Worm (Caenorhabditis elegans): ENCODE results near the gene Y82E9BL.6.
"Not testable (repeated sequence)": the region's sequence is repeated elsewhere in the genome, so short reads cannot be mapped to it uniquely, and the experiment has no call there.

Gene Y82E9BL.6

DNA sequence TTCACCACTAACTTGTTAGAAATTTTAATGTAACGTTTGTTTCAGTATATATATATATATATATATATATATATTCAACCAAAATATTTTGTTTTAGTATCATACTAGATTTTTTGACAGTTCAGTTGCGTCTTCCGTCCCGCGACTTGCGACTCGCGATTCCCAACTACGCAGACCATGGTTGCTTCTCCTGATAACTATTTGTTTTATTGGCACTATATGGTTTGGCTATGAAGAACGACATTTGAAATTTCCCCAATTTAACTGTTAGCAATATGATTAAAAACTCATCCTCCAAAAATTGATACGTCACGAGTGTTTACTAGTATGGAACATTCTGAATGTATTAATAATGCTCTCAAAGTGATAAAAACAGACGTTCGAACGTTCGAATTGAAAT, 39.1 kb upstream of the Y82E9BL.6 start (continued):
- TF ChIP-seq ceh-28 (tag; optimal IDR thresholded peaks at IDR 0.05) (no peak), nhr-28 (tag; optimal IDR thresholded peaks at IDR 0.05) (peak; percentile 50), lsy-2 (tag; optimal IDR thresholded peaks at IDR 0.05) (no peak), pha-4 (GFP tag; IDR thresholded peaks at IDR 0.05) (no peak), pha-4 (tag; optimal IDR thresholded peaks at IDR 0.05) (no peak), F26F4.8 (GFP tag; conservative IDR thresholded peaks at IDR 0.05) (no peak), lin-13 (GFP tag; optimal IDR thresholded peaks at IDR 0.05) (no peak), mdl-1 (tag; optimal IDR thresholded peaks at IDR 0.05) (no peak), ztf-7 (tag; optimal IDR thresholded peaks at IDR 0.05) (no peak)

DNA sequence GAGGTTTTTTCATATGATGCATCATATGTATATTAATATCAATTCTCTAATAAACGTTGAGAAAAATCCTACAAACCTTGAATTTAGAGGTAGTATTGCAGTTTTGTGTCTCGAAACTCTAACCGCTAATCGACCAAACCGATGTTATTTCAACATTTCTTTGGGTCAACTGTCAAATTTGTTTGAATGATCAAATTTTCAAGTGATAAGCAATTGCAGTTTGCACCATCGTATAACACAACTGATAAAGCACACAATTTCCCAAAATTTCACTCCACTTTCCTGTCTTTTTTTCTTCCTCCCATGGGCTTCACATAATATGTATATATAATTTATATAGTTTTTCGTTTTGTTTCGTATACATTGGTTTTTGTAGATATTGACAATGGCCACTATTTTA, 38.5 kb upstream of the Y82E9BL.6 start, which contains the start of the genes fbxa-138 and Y82E9BR.5:
TSS of gene fbxa-138 (minus strand) at position 161 of the 400 bp plus-strand sequence.
TSS of gene Y82E9BR.5 (plus strand) at position 279 of the 400 bp plus-strand sequence.
- no peak for TF ChIP-seq nhr-25 (tag; optimal IDR thresholded peaks at IDR 0.05; ENCODE audit: borderline replicate concordance, insufficient read depth)
- peak; percentile 49 for TF ChIP-seq hlh-11 (tag; optimal IDR thresholded peaks at IDR 0.05)
- peak; percentile 80 for TF ChIP-seq dmd-6 (GFP tag; IDR thresholded peaks at IDR 0.05)
- TF ChIP-seq daf-16 (GFP tag; optimal IDR thresholded peaks at IDR 0.05): no peak
- peak; percentile 43 for TF ChIP-seq daf-16 (tag; optimal IDR thresholded peaks at IDR 0.05)
- peak; percentile 32 for TF ChIP-seq nhr-77 (tag; optimal IDR thresholded peaks at IDR 0.05)
- TF ChIP-seq pqm-1 (tag; optimal IDR thresholded peaks at IDR 0.05): peak; percentile 88
- TF ChIP-seq nhr-28 (tag; optimal IDR thresholded peaks at IDR 0.05): peak; percentile 94
- TF ChIP-seq lin-13 (GFP tag; optimal IDR thresholded peaks at IDR 0.05): no peak
- TF ChIP-seq tra-1 (GFP tag; IDR thresholded peaks at IDR 0.05): no peak

- TF ChIP-seq aha-1 (tag): peak; percentile 90
- no peak for TF ChIP-seq ceh-20 (GFP tag; IDR thresholded peaks at IDR 0.05)
- no peak for TF ChIP-seq snpc-4 (tag; optimal IDR thresholded peaks at IDR 0.05)
- TF ChIP-seq unc-39 (tag; optimal IDR thresholded peaks at IDR 0.05): no peak
Measured at ce11 chrIII:1383483-1383882, 37.9 kb upstream of the Y82E9BL.6 start.

- TF ChIP-seq nhr-111 (GFP tag; optimal IDR thresholded peaks at IDR 0.05) (no peak), F37D6.2 (tag; optimal IDR thresholded peaks at IDR 0.05) (no peak), gei-8 (GFP tag; optimal IDR thresholded peaks at IDR 0.05) (no peak), T20F7.1 (GFP tag; optimal IDR thresholded peaks at IDR 0.05) (no peak), arid-1 (GFP tag; conservative IDR thresholded peaks at IDR 0.05) (no peak), zip-11 (GFP tag; IDR thresholded peaks at IDR 0.05) (no peak), nhr-6 (tag; optimal IDR thresholded peaks at IDR 0.05) (no peak), Y48G9A.11 (GFP tag; IDR thresholded peaks at IDR 0.05) (no peak), lin-38 (GFP tag; IDR thresholded peaks at IDR 0.05) (no peak), zfp-3 (GFP tag; conservative IDR thresholded peaks at IDR 0.05) (no peak), hlh-30 (tag; optimal IDR thresholded peaks at IDR 0.05; ENCODE audit: insufficient read depth) (no peak), egl-43 (GFP tag; IDR thresholded peaks at IDR 0.05) (no peak), lin-13 (GFP tag; optimal IDR thresholded peaks at IDR 0.05) (no peak)
Measured at ce11 chrIII:1380535-1381274, 35.1 kb upstream of the Y82E9BL.6 start, which contains the start of the genes pals-21 and Y82E9BR.6. pals-21 (minus strand) TSS chrIII:1380635. Y82E9BR.6 (plus strand) TSS chrIII:1381224.

DNA sequence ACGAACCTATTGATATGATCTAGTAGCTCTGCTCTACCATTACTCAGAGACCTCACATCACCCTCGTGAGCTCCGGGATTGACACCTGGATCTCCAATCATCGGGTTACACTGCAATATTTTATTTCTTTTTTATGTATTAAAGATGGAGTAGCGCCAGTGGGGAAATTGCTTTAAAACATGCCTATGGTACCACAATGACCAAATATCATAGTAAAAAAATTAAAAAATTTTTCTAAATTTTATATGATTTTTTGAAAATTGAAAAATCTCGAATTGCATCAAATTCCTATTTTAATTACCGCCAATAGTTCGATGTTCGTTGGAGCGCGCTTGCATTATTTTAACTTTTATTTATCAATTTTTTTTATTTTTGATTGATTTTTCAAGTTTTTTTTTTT, 32.3 kb upstream of the Y82E9BL.6 start, which contains the start of gene pals-40:
TSS of gene pals-40 (minus strand) at position 101 of the 400 bp plus-strand sequence.
- TF ChIP-seq hlh-11 (tag; optimal IDR thresholded peaks at IDR 0.05); zfp-2 (tag; optimal IDR thresholded peaks at IDR 0.05); ctbp-1 (GFP tag; IDR thresholded peaks at IDR 0.05): not testable (repeated sequence)

All from whole organism, L4 larva.